Worm (Caenorhabditis elegans) whole organism, young adult: Measurements from ENCODE around the gene F45E10.2.

Experiments used
- F52B5.7 ChIP-seq: sonication (generic microtip); optimal IDR thresholded peaks from 2 replicates; lab custom pipeline; 2016; ENCODE audit warnings: mild to moderate bottlenecking, missing genetic modification characterization, missing compliant biosample characterization
- attf-5 ChIP-seq: fragments of 200-800 bp; sonication (Bioruptor generic); optimal IDR thresholded peaks from 2 replicates; lab custom pipeline; 2018; ENCODE audit warnings: mild to moderate bottlenecking, missing genetic modification characterization, missing compliant biosample characterization
- ceh-40 ChIP-seq: fragments of 200-800 bp; sonication (Bioruptor generic); IDR thresholded peaks from 2 replicates; pipeline ENCODE4 v1.3.6; 2022; ENCODE audit warnings: missing genetic modification characterization, missing compliant biosample characterization
- dpl-1 ChIP-seq: fragments of 150-350 bp; optimal IDR thresholded peaks from 2 replicates; lab custom pipeline; 2014; ENCODE audit warnings: missing biosample characterization, missing genetic modification reagents, missing genetic modification characterization
- snpc-4 ChIP-seq, 5 experiments: fragments of 150-350 bp in 1 of 5; sonication (generic microtip) in 4 of 5; optimal IDR thresholded peaks; 2 replicates each; lab custom pipeline; 2014 to 2018; ENCODE audit warnings: missing genetic modification characterization in 5 of 5, missing biosample characterization in 3 of 5, antibody characterized with exemption in 2 of 5, mild to moderate bottlenecking in 2 of 5, missing compliant biosample characterization in 2 of 5, missing genotype in 2 of 5, moderate library complexity in 2 of 5, missing genetic modification reagents in 1 of 5

DNA sequence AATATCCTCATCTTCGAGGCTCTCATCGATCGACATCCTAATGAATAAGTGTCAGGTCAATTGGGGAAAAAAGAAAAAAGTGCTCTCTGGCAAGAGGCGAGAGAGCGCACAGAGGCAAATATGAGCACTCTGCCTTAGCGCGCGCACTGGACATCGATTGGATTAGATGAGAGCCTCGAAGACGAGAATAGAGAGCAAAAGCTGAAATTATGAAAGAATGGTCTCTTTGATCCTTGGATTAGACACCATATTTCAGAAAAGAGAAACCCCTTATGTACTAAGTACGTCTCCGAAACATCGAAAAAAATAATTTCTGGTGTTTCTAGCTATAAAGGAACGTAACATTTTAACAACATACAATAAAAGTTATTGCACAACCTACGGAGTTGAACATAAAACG is at the start of gene F45E10.2:
- TF ChIP-seq ceh-40 (GFP tag; lab: Robert Waterston, UW) = no peak
- TF ChIP-seq attf-5 (GFP tag; lab: Kevin White, UChicago) = no peak
- TF ChIP-seq dpl-1 (GFP tag; lab: Kevin White, UChicago) = no peak
- TF ChIP-seq F52B5.7 (tag; lab: Kevin White, UChicago) = no peak
- TF ChIP-seq snpc-4 (GFP tag; optimal IDR thresholded peaks at IDR 0.05; lab: Kevin White, UChicago) = no peak
- no peak for TF ChIP-seq snpc-4 (tag; optimal IDR thresholded peaks at IDR 0.05; lab: Kevin White, UChicago)
